Fruit fly (Drosophila melanogaster) whole organism, prepupa: ENCODE measurements around the gene Hpf1.

Source experiments
- CG10631 ChIP-seq: fragments of 200-800 bp; sonication (Bioruptor generic); optimal IDR thresholded peaks from 2 replicates; lab custom pipeline; 2016; ENCODE audit warnings: missing biosample characterization, missing genetic modification characterization
- CG11294 ChIP-seq: fragments of 200-800 bp; sonication (Bioruptor generic); IDR thresholded peaks from 2 replicates; pipeline ENCODE4 v1.3.6; 2022; ENCODE audit warnings: missing biosample characterization, missing genetic modification characterization
- CG11762 ChIP-seq: fragments of 200-800 bp; sonication (Bioruptor generic); optimal IDR thresholded peaks from 3 replicates; lab custom pipeline; 2016; ENCODE audit warnings: missing biosample characterization, missing genetic modification characterization; ENCODE audit not compliant: insufficient read depth
- CG11902 ChIP-seq: fragments of 200-800 bp; sonication (Bioruptor generic); optimal IDR thresholded peaks from 3 replicates; lab custom pipeline; 2016; ENCODE audit warnings: missing biosample characterization, missing genetic modification characterization
- CG15336 ChIP-seq: fragments of 200-800 bp; sonication (Bioruptor generic); IDR thresholded peaks from 2 replicates; pipeline ENCODE4 v1.3.6; 2022; ENCODE audit warnings: missing biosample characterization, missing genetic modification characterization
- CG1621 ChIP-seq: fragments of 200-800 bp; sonication (Bioruptor generic); optimal IDR thresholded peaks from 3 replicates; lab custom pipeline; 2018; ENCODE audit warnings: missing biosample characterization, mild to moderate bottlenecking, missing genetic modification characterization
- CG16779 ChIP-seq: fragments of 200-800 bp; sonication (Bioruptor generic); optimal IDR thresholded peaks from 3 replicates; lab custom pipeline; 2017; ENCODE audit warnings: missing biosample characterization, mild to moderate bottlenecking, missing genetic modification characterization
- CG31627 ChIP-seq: fragments of 200-800 bp; sonication (Bioruptor generic); optimal IDR thresholded peaks from 3 replicates; lab custom pipeline; 2016; ENCODE audit warnings: missing biosample characterization, missing genetic modification characterization
- CG32006 ChIP-seq: fragments of 200-800 bp; sonication (Bioruptor generic); optimal IDR thresholded peaks from 3 replicates; lab custom pipeline; 2017; ENCODE audit warnings: missing biosample characterization, mild to moderate bottlenecking, missing genetic modification characterization
- CG34406 ChIP-seq: fragments of 200-800 bp; sonication (Bioruptor generic); optimal IDR thresholded peaks from 3 replicates; lab custom pipeline; 2016; ENCODE audit warnings: missing biosample characterization, missing genetic modification characterization
- CG3919 ChIP-seq: fragments of 200-800 bp; sonication (Bioruptor generic); optimal IDR thresholded peaks from 3 replicates; lab custom pipeline; 2016; ENCODE audit warnings: missing biosample characterization, missing genetic modification characterization
- CG6276 ChIP-seq: fragments of 200-800 bp; sonication (Bioruptor generic); optimal IDR thresholded peaks from 2 replicates; lab custom pipeline; 2017; ENCODE audit warnings: missing biosample characterization, mild to moderate bottlenecking, missing genetic modification characterization
- CG6792 ChIP-seq: fragments of 200-800 bp; sonication (Bioruptor generic); optimal IDR thresholded peaks from 3 replicates; lab custom pipeline; 2016; ENCODE audit warnings: missing biosample characterization, missing genetic modification characterization
- CG6808 ChIP-seq: fragments of 200-800 bp; sonication (Bioruptor generic); optimal IDR thresholded peaks from 3 replicates; lab custom pipeline; 2017; ENCODE audit warnings: missing biosample characterization, missing genetic modification characterization, mild to moderate bottlenecking, moderate library complexity, missing genetic modification reagents
- CG6854 ChIP-seq: fragments of 200-800 bp; sonication (Bioruptor generic); optimal IDR thresholded peaks from 2 replicates; lab custom pipeline; 2017; ENCODE audit warnings: missing biosample characterization, mild to moderate bottlenecking, missing genetic modification characterization
- CG7368 ChIP-seq: fragments of 200-800 bp; sonication (Bioruptor generic); optimal IDR thresholded peaks from 3 replicates; lab custom pipeline; 2016; ENCODE audit warnings: missing biosample characterization, missing genetic modification characterization
- CG8119 ChIP-seq: fragments of 200-800 bp; sonication (Bioruptor generic); IDR thresholded peaks from 3 replicates; pipeline ENCODE4 v1.3.6; 2022; ENCODE audit warnings: missing biosample characterization, missing genetic modification characterization
- CG8319 ChIP-seq: fragments of 200-800 bp; sonication (Bioruptor generic); optimal IDR thresholded peaks from 3 replicates; lab custom pipeline; 2016; ENCODE audit warnings: missing biosample characterization, missing genetic modification characterization
- CG9139 ChIP-seq: fragments of 200-800 bp; sonication (Bioruptor generic); optimal IDR thresholded peaks from 3 replicates; lab custom pipeline; 2017; ENCODE audit warnings: missing biosample characterization, mild to moderate bottlenecking, missing genetic modification characterization
- Eip75B ChIP-seq: fragments of 200-800 bp; sonication (Bioruptor generic); optimal IDR thresholded peaks from 3 replicates; lab custom pipeline; 2016; ENCODE audit warnings: missing biosample characterization, missing genetic modification characterization
- Eip78C ChIP-seq: fragments of 200-800 bp; sonication (Bioruptor generic); peaks from one replicate; lab custom pipeline; 2016; ENCODE audit warnings: missing biosample characterization, missing genetic modification characterization
- Eip93F ChIP-seq: fragments of 200-800 bp; sonication (Bioruptor generic); optimal IDR thresholded peaks from 2 replicates; lab custom pipeline; 2016; ENCODE audit warnings: missing biosample characterization, mild to moderate bottlenecking, missing genetic modification characterization
- Ets21C ChIP-seq: fragments of 200-800 bp; sonication (Bioruptor generic); optimal IDR thresholded peaks from 3 replicates; lab custom pipeline; 2016; ENCODE audit warnings: missing biosample characterization, missing genetic modification characterization
- Ets96B ChIP-seq: fragments of 200-800 bp; optimal IDR thresholded peaks from 2 replicates; lab custom pipeline; 2019; ENCODE audit warnings: missing biosample characterization, mild to moderate bottlenecking, missing genetic modification characterization, moderate library complexity
- Gug ChIP-seq: fragments of 200-800 bp; sonication (Bioruptor generic); IDR thresholded peaks from 2 replicates; pipeline ENCODE4 v1.3.6; 2022; ENCODE audit warnings: missing biosample characterization, missing genetic modification characterization
- Hr38 ChIP-seq: sonication (Bioruptor generic); optimal IDR thresholded peaks from 2 replicates; lab custom pipeline; 2016; ENCODE audit warnings: missing biosample characterization, missing genetic modification characterization
- Hr39 ChIP-seq: fragments of 200-800 bp; sonication (Bioruptor generic); optimal IDR thresholded peaks from 2 replicates; lab custom pipeline; 2016; ENCODE audit warnings: missing biosample characterization, missing genetic modification characterization
- Hr4 ChIP-seq: fragments of 200-800 bp; sonication (Bioruptor generic); optimal IDR thresholded peaks from 3 replicates; lab custom pipeline; 2016; ENCODE audit warnings: missing biosample characterization, missing genetic modification characterization
- Lpt ChIP-seq: fragments of 200-800 bp; sonication (Bioruptor generic); optimal IDR thresholded peaks from 3 replicates; lab custom pipeline; 2016; ENCODE audit warnings: missing biosample characterization, missing genetic modification characterization
- Sox102F ChIP-seq: fragments of 200-800 bp; sonication (Bioruptor generic); optimal IDR thresholded peaks from 2 replicates; lab custom pipeline; 2016; ENCODE audit warnings: missing biosample characterization, mild to moderate bottlenecking, missing genetic modification characterization
- Sox14 ChIP-seq: fragments of 200-800 bp; sonication (Bioruptor generic); optimal IDR thresholded peaks from 3 replicates; lab custom pipeline; 2016; ENCODE audit warnings: missing biosample characterization, missing genetic modification characterization
- Sox15 ChIP-seq: fragments of 200-800 bp; sonication (Bioruptor generic); optimal IDR thresholded peaks from 3 replicates; lab custom pipeline; 2016; ENCODE audit warnings: missing biosample characterization, missing genetic modification characterization
- acj6 ChIP-seq: fragments of 200-800 bp; sonication (Bioruptor generic); optimal IDR thresholded peaks from 3 replicates; lab custom pipeline; 2016; ENCODE audit warnings: missing biosample characterization, missing genetic modification characterization
- cyc ChIP-seq: fragments of 200-800 bp; sonication (Bioruptor generic); optimal IDR thresholded peaks from 3 replicates; lab custom pipeline; 2016; ENCODE audit warnings: missing biosample characterization, missing genetic modification characterization
- eg ChIP-seq: fragments of 200-800 bp; sonication (Bioruptor generic); IDR thresholded peaks from 3 replicates; pipeline ENCODE4 v1.3.6; 2022; ENCODE audit warnings: missing biosample characterization, missing genetic modification characterization
- esn ChIP-seq: fragments of 200-800 bp; sonication (Bioruptor generic); optimal IDR thresholded peaks from 2 replicates; lab custom pipeline; 2016; ENCODE audit warnings: missing biosample characterization, mild to moderate bottlenecking, missing genetic modification characterization, moderate library complexity
- fd59A ChIP-seq: fragments of 200-800 bp; sonication (Bioruptor generic); optimal IDR thresholded peaks from 2 replicates; lab custom pipeline; 2017; ENCODE audit warnings: missing biosample characterization, mild to moderate bottlenecking, missing genetic modification characterization, missing genetic modification reagents
- fd85E ChIP-seq: fragments of 200-800 bp; sonication (Bioruptor generic); optimal IDR thresholded peaks from 3 replicates; lab custom pipeline; 2016; ENCODE audit warnings: missing biosample characterization, missing genetic modification characterization
- lz ChIP-seq: fragments of 200-800 bp; sonication (Bioruptor generic); optimal IDR thresholded peaks from 3 replicates; lab custom pipeline; 2016; ENCODE audit warnings: missing biosample characterization, missing genetic modification characterization
- net ChIP-seq: fragments of 200-800 bp; sonication (Bioruptor generic); optimal IDR thresholded peaks from 3 replicates; lab custom pipeline; 2016; ENCODE audit warnings: missing biosample characterization, missing genetic modification characterization
- pdm3 ChIP-seq: fragments of 200-800 bp; sonication (Bioruptor generic); optimal IDR thresholded peaks from 3 replicates; lab custom pipeline; 2016; ENCODE audit warnings: missing biosample characterization, missing genetic modification characterization
- salr ChIP-seq, 2 experiments: fragments of 200-800 bp; sonication (Bioruptor generic); optimal IDR thresholded peaks; 3 replicates each; lab custom pipeline; 2016 to 2018; ENCODE audit warnings: missing biosample characterization in 2 of 2, missing genetic modification characterization in 2 of 2, mild to moderate bottlenecking in 1 of 2
- spab ChIP-seq: fragments of 200-800 bp; sonication (Bioruptor generic); optimal IDR thresholded peaks from 2 replicates; lab custom pipeline; 2017; ENCODE audit warnings: missing biosample characterization, mild to moderate bottlenecking, missing genetic modification characterization, missing genetic modification reagents
- ss ChIP-seq, 2 experiments: fragments of 200-800 bp; sonication (Bioruptor generic); optimal IDR thresholded peaks; 2 replicates in 1 of 2; 3 replicates in 1 of 2; lab custom pipeline; 2017 to 2018; ENCODE audit warnings: mild to moderate bottlenecking in 2 of 2, missing biosample characterization in 2 of 2, missing genetic modification characterization in 2 of 2, moderate library complexity in 1 of 2
- svp ChIP-seq: fragments of 200-800 bp; sonication (Bioruptor generic); peaks from one replicate; lab custom pipeline; 2016; ENCODE audit warnings: missing biosample characterization, missing genetic modification characterization
- topi ChIP-seq: fragments of 200-800 bp; sonication (Bioruptor generic); optimal IDR thresholded peaks from 3 replicates; lab custom pipeline; 2016; ENCODE audit warnings: missing biosample characterization, missing genetic modification characterization
- vri ChIP-seq: fragments of 200-800 bp; sonication (Bioruptor generic); optimal IDR thresholded peaks from 3 replicates; lab custom pipeline; 2016; ENCODE audit warnings: missing biosample characterization, mild to moderate bottlenecking, missing genetic modification characterization

Hpf1 gene

dm6 chr3R:5832345-5832981 lies 40.8 kb downstream of the Hpf1 start:
- no peak for TF ChIP-seq Eip75B (GFP tag; lab: Kevin White, UChicago)
- no peak for TF ChIP-seq fd85E (GFP tag; lab: Kevin White, UChicago)
- no peak for TF ChIP-seq CG8119 (GFP tag; lab: Robert Waterston, UW)
- no peak for TF ChIP-seq Gug (GFP tag; lab: Robert Waterston, UW)
- no peak for TF ChIP-seq salr (GFP tag; optimal IDR thresholded peaks at IDR 0.05; lab: Kevin White, UChicago)
- no peak for TF ChIP-seq CG6808 (GFP tag; lab: Kevin White, UChicago)
- TF ChIP-seq svp (GFP tag; lab: Kevin White, UChicago) = peak; percentile 17
- no peak for TF ChIP-seq Ets96B (tag; lab: Kevin White, UChicago)

- peak; percentile 97 for TF ChIP-seq svp (GFP tag; lab: Kevin White, UChicago)
- TF ChIP-seq Hr39 = peak; percentile 97
- TF ChIP-seq Lpt (GFP tag; lab: Kevin White, UChicago) = peak; percentile 91
- TF ChIP-seq lz (GFP tag; lab: Kevin White, UChicago) = peak; percentile 94
- peak; percentile 96 for TF ChIP-seq CG15336 (GFP tag; lab: Robert Waterston, UW)
- TF ChIP-seq Ets21C (GFP tag; lab: Kevin White, UChicago) = peak; percentile 92
- TF ChIP-seq esn (GFP tag; lab: Kevin White, UChicago) = peak; percentile 93
- TF ChIP-seq Sox102F (GFP tag; lab: Kevin White, UChicago) = peak; percentile 89
- peak; percentile 45 for TF ChIP-seq Hr38 (GFP tag; lab: Kevin White, UChicago)
- peak; percentile 94 for TF ChIP-seq CG3919 (GFP tag; lab: Kevin White, UChicago)
- TF ChIP-seq CG16779 (tag; lab: Kevin White, UChicago) = peak; percentile 78
- TF ChIP-seq CG6792 = peak; percentile 92
- TF ChIP-seq Eip75B (GFP tag; lab: Kevin White, UChicago) = peak; percentile 92
- TF ChIP-seq spab (GFP tag; lab: Kevin White, UChicago) = peak; percentile 76
- TF ChIP-seq CG10631 (GFP tag; lab: Kevin White, UChicago) = peak; percentile 92
- peak; percentile 84 for TF ChIP-seq CG11762 (GFP tag; lab: Kevin White, UChicago)
- peak; percentile 85 for TF ChIP-seq Sox15 (GFP tag; lab: Kevin White, UChicago)
- TF ChIP-seq Eip78C (GFP tag; lab: Kevin White, UChicago) = peak; percentile 98
- peak; percentile 94 for TF ChIP-seq eg (GFP tag; lab: Robert Waterston, UW)
- peak; percentile 86 for TF ChIP-seq CG6276 (GFP tag; lab: Kevin White, UChicago)
- TF ChIP-seq CG34406 (GFP tag; lab: Kevin White, UChicago) = peak; percentile 91
- peak; percentile 97 for TF ChIP-seq cyc (GFP tag; lab: Kevin White, UChicago)
- TF ChIP-seq CG9139 = peak; percentile 41
- TF ChIP-seq CG11294 = peak; percentile 89
- peak; percentile 83 for TF ChIP-seq Ets96B (tag; lab: Kevin White, UChicago)
- TF ChIP-seq CG31627 = peak; percentile 96
- peak; percentile 76 for TF ChIP-seq fd85E (GFP tag; lab: Kevin White, UChicago)
- TF ChIP-seq CG11902 = peak; percentile 91
- TF ChIP-seq Sox14 (GFP tag; lab: Kevin White, UChicago) = peak; percentile 93
- TF ChIP-seq fd59A (GFP tag; lab: Kevin White, UChicago) = peak; percentile 84
- peak; percentile 84 for TF ChIP-seq CG7368
- peak; percentile 93 for TF ChIP-seq Hr4 (GFP tag; lab: Kevin White, UChicago)
- peak; percentile 34 for TF ChIP-seq Eip93F
- peak; percentile 90 for TF ChIP-seq CG8319 (GFP tag; lab: Kevin White, UChicago)
- peak; percentile 95 for TF ChIP-seq topi
- no peak for TF ChIP-seq CG6854
- TF ChIP-seq vri (GFP tag; lab: Kevin White, UChicago) = peak; percentile 47
- peak; percentile 81 for TF ChIP-seq CG1621
- TF ChIP-seq Gug (GFP tag; lab: Robert Waterston, UW) = peak; percentile 92
- peak; percentile 60 to 78 for TF ChIP-seq ss (GFP tag; optimal IDR thresholded peaks at IDR 0.05; lab: Kevin White, UChicago)
- peak; percentile 95 for TF ChIP-seq CG32006 (GFP tag; lab: Kevin White, UChicago)
- peak; percentile 92 for TF ChIP-seq pdm3
- TF ChIP-seq acj6 (GFP tag; lab: Kevin White, UChicago) = peak; percentile 93
- TF ChIP-seq net = peak; percentile 91
- TF ChIP-seq CG6808 (GFP tag; lab: Kevin White, UChicago) = peak; percentile 70
- TF ChIP-seq CG8119 (GFP tag; lab: Robert Waterston, UW) = peak; percentile 93
Measured at dm6 chr3R:5833948-5834504, 42.3 kb downstream of the Hpf1 start.
